Fruit fly (Drosophila melanogaster): ENCODE measurements around the gene nst.

Gene nst

dm6 chr3L:12551671-12552070, 21.7 kb upstream of the nst start (continued):
- TF ChIP-seq CG6163 (GFP tag; IDR thresholded peaks at IDR 0.05) (peak; percentile 90), CG4318 (GFP tag; optimal IDR thresholded peaks at IDR 0.05) (peak; percentile 17), CG6276 (GFP tag; optimal IDR thresholded peaks at IDR 0.05) (peak; percentile 47), CG8319 (GFP tag; optimal IDR thresholded peaks at IDR 0.05) (peak; percentile 58), cyc (GFP tag; optimal IDR thresholded peaks at IDR 0.05) (peak; percentile 69), Gug (GFP tag; IDR thresholded peaks at IDR 0.05) (peak; percentile 42), Smox (GFP tag; optimal IDR thresholded peaks at IDR 0.05) (peak; percentile 69), CG9139 (GFP tag; optimal IDR thresholded peaks at IDR 0.05) (peak; percentile 62), CG16779 (tag; optimal IDR thresholded peaks at IDR 0.05) (peak; percentile 42), CG6792 (GFP tag; optimal IDR thresholded peaks at IDR 0.05) (peak; percentile 76), Sox102F (GFP tag; optimal IDR thresholded peaks at IDR 0.05) (peak; percentile 80), CG7368 (GFP tag; optimal IDR thresholded peaks at IDR 0.05) (peak; percentile 67), CG11294 (GFP tag; IDR thresholded peaks at IDR 0.05) (no peak), Ets96B (tag; optimal IDR thresholded peaks at IDR 0.05) (peak; percentile 78), eg (GFP tag; IDR thresholded peaks at IDR 0.05) (peak; percentile 80), CG31627 (GFP tag; optimal IDR thresholded peaks at IDR 0.05) (peak; percentile 81), Hr4 (GFP tag; optimal IDR thresholded peaks at IDR 0.05) (peak; percentile 63), Sox15 (GFP tag; optimal IDR thresholded peaks at IDR 0.05) (peak; percentile 53)

- TF ChIP-seq Eip78C (GFP tag) (peak; percentile 74), svp (GFP tag) (peak; percentile 58), CG7368 (GFP tag; optimal IDR thresholded peaks at IDR 0.05) (no peak), Eip93F (GFP tag; optimal IDR thresholded peaks at IDR 0.05) (no peak)
Observed at dm6 chr3L:12549471-12549870, 19.5 kb upstream of the nst start.

dm6 chr3L:12537123-12537522, 7.2 kb upstream of the nst start, which contains the start of gene CG4069:
Gene CG4069, minus strand, starts transcription at chr3L:12537315.
- TF ChIP-seq ss (GFP tag; optimal IDR thresholded peaks at IDR 0.05) = no peak
- no peak for TF ChIP-seq CG6163 (GFP tag; IDR thresholded peaks at IDR 0.05)
- peak; percentile 90 for TF ChIP-seq fkh (GFP tag; optimal IDR thresholded peaks at IDR 0.05)
- no peak for TF ChIP-seq achi (GFP tag; optimal IDR thresholded peaks at IDR 0.05)
- no peak for TF ChIP-seq CG7368 (GFP tag; optimal IDR thresholded peaks at IDR 0.05)
- no peak for TF ChIP-seq CG3032 (tag; optimal IDR thresholded peaks at IDR 0.05)

- TF ChIP-seq Eip78C (GFP tag) (peak; percentile 63), CG1621 (tag; optimal IDR thresholded peaks at IDR 0.05) (peak; percentile 51), dsx (GFP tag; optimal IDR thresholded peaks at IDR 0.05; ENCODE audit: poor library complexity, severe bottlenecking) (peak; percentile 9), esn (GFP tag; optimal IDR thresholded peaks at IDR 0.05) (peak; percentile 2), CG11902 (GFP tag; optimal IDR thresholded peaks at IDR 0.05) (no peak)
Observed at dm6 chr3L:12534318-12534717, 4.3 kb upstream of the nst start, which contains the start of gene Pmm2. Gene Pmm2, plus strand, starts transcription at chr3L:12534590.

dm6 chr3L:12533392-12534070, 3.6 kb upstream of the nst start, which contains the start of the genes Tsf2 and CG34242:
Gene Tsf2, minus strand, starts transcription at chr3L:12533724.
Gene CG34242, plus strand, starts transcription at chr3L:12533996.
- TF ChIP-seq CG34406 (GFP tag; optimal IDR thresholded peaks at IDR 0.05) (no peak), CG11762 (GFP tag; optimal IDR thresholded peaks at IDR 0.05; ENCODE audit: insufficient read depth) (peak; percentile 82), CG10631 (GFP tag; optimal IDR thresholded peaks at IDR 0.05) (peak; percentile 79), CG8632 (GFP tag; optimal IDR thresholded peaks at IDR 0.05) (no peak), Smox (GFP tag; optimal IDR thresholded peaks at IDR 0.05) (no peak), CG1621 (tag; optimal IDR thresholded peaks at IDR 0.05) (peak; percentile 42), salr (GFP tag; optimal IDR thresholded peaks at IDR 0.05) (no peak), fd59A (GFP tag; optimal IDR thresholded peaks at IDR 0.05) (no peak), CG6276 (GFP tag; optimal IDR thresholded peaks at IDR 0.05) (no peak), Sox102F (GFP tag; optimal IDR thresholded peaks at IDR 0.05) (no peak), CG32006 (GFP tag; optimal IDR thresholded peaks at IDR 0.05) (no peak), vri (GFP tag; optimal IDR thresholded peaks at IDR 0.05) (no peak), CG7368 (GFP tag; optimal IDR thresholded peaks at IDR 0.05) (peak; percentile 37), spab (GFP tag; optimal IDR thresholded peaks at IDR 0.05) (peak; percentile 74), CG4318 (GFP tag; optimal IDR thresholded peaks at IDR 0.05) (no peak), CG8119 (GFP tag; IDR thresholded peaks at IDR 0.05) (no peak), achi (GFP tag; optimal IDR thresholded peaks at IDR 0.05) (no peak), Hr39 (GFP tag; optimal IDR thresholded peaks at IDR 0.05) (no peak), CG9139 (GFP tag; optimal IDR thresholded peaks at IDR 0.05) (peak; percentile 69), acj6 (GFP tag; optimal IDR thresholded peaks at IDR 0.05) (no peak), OdsH (GFP tag; optimal IDR thresholded peaks at IDR 0.05) (no peak), CG3919 (GFP tag; optimal IDR thresholded peaks at IDR 0.05) (peak; percentile 89), CG11902 (GFP tag; optimal IDR thresholded peaks at IDR 0.05) (peak; percentile 84)
